Fruit fly (Drosophila melanogaster): ENCODE measurements around the gene dj.
A peak's percentile ranks its signal among the peaks of the same experiment; 100 is the strongest.

dj gene

dm6 chr3R:7086377-7087200 lies 27.5 kb downstream of the dj start, which contains the start of gene alphaTub84B (continued):
- TF ChIP-seq Hsf (GFP tag; optimal IDR thresholded peaks at IDR 0.05) = peak; percentile 1
- peak; percentile 19 for TF ChIP-seq crc (GFP tag; optimal IDR thresholded peaks at IDR 0.05)
- peak; percentile 24 for TF ChIP-seq az2 (GFP tag; optimal IDR thresholded peaks at IDR 0.05)
- TF ChIP-seq CG31388 (GFP tag; optimal IDR thresholded peaks at IDR 0.05) = no peak
- peak; percentile 57 for TF ChIP-seq CG13775 (GFP tag; optimal IDR thresholded peaks at IDR 0.05)
- no peak for TF ChIP-seq CG12236 (GFP tag; optimal IDR thresholded peaks at IDR 0.05)
- no peak for TF ChIP-seq CG4404 (GFP tag; IDR thresholded peaks at IDR 0.05)
- TF ChIP-seq wor (GFP tag; IDR thresholded peaks at IDR 0.05) = no peak
- TF ChIP-seq Fer3 (tag; optimal IDR thresholded peaks at IDR 0.05) = peak; percentile 57
- peak; percentile 87 for TF ChIP-seq CG33213 (GFP tag; optimal IDR thresholded peaks at IDR 0.05)
- TF ChIP-seq cas (GFP tag; IDR thresholded peaks at IDR 0.05) = peak; percentile 63
- no peak for TF ChIP-seq exex (tag; optimal IDR thresholded peaks at IDR 0.05)
- TF ChIP-seq CG2120 (GFP tag; optimal IDR thresholded peaks at IDR 0.05) = peak; percentile 61
- TF ChIP-seq tx (GFP tag; optimal IDR thresholded peaks at IDR 0.05) = peak; percentile 71
- TF ChIP-seq Blimp-1 (GFP tag; optimal IDR thresholded peaks at IDR 0.05) = peak; percentile 48
- peak; percentile 53 for TF ChIP-seq CG18619 (GFP tag; optimal IDR thresholded peaks at IDR 0.05)
- peak; percentile 13 for TF ChIP-seq D19A (tag; optimal IDR thresholded peaks at IDR 0.05)
- no peak for TF ChIP-seq tll (GFP tag; optimal IDR thresholded peaks at IDR 0.05)
- peak; percentile 64; the same call in 1 of the 2 replicates for TF ChIP-seq aop (GFP tag; IDR thresholded peaks at IDR 0.05)
- TF ChIP-seq Myb (GFP tag; optimal IDR thresholded peaks at IDR 0.05) = peak; percentile 44
- peak; percentile 61 for TF ChIP-seq Drgx (GFP tag; IDR thresholded peaks at IDR 0.05)
- 0 out of 3 replicates have a peak, but pooled peaks have one; percentile 41 for TF ChIP-seq hb (GFP tag; IDR thresholded peaks at IDR 0.05; ENCODE audit: partially characterized antibody)
- TF ChIP-seq gro (GFP tag; optimal IDR thresholded peaks at IDR 0.05) = peak; percentile 89
- TF ChIP-seq odd (GFP tag; optimal IDR thresholded peaks at IDR 0.05) = peak; percentile 75
- TF ChIP-seq Ptx1 (GFP tag; IDR thresholded peaks at IDR 0.05) = 0 out of 2 replicates have a peak, but pooled peaks have one; percentile 16
- peak; percentile 95 for TF ChIP-seq HLHmδ (GFP tag; optimal IDR thresholded peaks at IDR 0.05)
- peak; percentile 62 for TF ChIP-seq grn (GFP tag; optimal IDR thresholded peaks at IDR 0.05)
- TF ChIP-seq Atf-2 (GFP tag; optimal IDR thresholded peaks at IDR 0.05) = peak; percentile 75
- peak; percentile 53 for TF ChIP-seq CG1792 (GFP tag; optimal IDR thresholded peaks at IDR 0.05)
- TF ChIP-seq CG30431 (GFP tag; optimal IDR thresholded peaks at IDR 0.05) = no peak
- peak; percentile 59 for TF ChIP-seq nau (GFP tag; optimal IDR thresholded peaks at IDR 0.05)
- TF ChIP-seq da (GFP tag; optimal IDR thresholded peaks at IDR 0.05) = peak; percentile 14
- peak; percentile 93 for TF ChIP-seq CG34422 (GFP tag; IDR thresholded peaks at IDR 0.05)
- peak; percentile 57 to 81 for TF ChIP-seq dpn (GFP tag; optimal IDR thresholded peaks at IDR 0.05)
- TF ChIP-seq CG2889 (GFP tag; IDR thresholded peaks at IDR 0.05) = no peak
- TF ChIP-seq pzg (GFP tag; optimal IDR thresholded peaks at IDR 0.05) = peak; percentile 98
- peak; percentile 69 for TF ChIP-seq CG11723 (GFP tag; optimal IDR thresholded peaks at IDR 0.05)
- TF ChIP-seq inv (GFP tag; IDR thresholded peaks at IDR 0.05; ENCODE audit: partially characterized antibody) = no peak
- peak; percentile 67 for TF ChIP-seq CG8924 (tag; optimal IDR thresholded peaks at IDR 0.05)
- TF ChIP-seq sc (optimal IDR thresholded peaks at IDR 0.05) = no peak
- TF ChIP-seq sc (GFP tag; optimal IDR thresholded peaks at IDR 0.05) = no peak
- no peak for TF ChIP-seq Ravus (GFP tag; IDR thresholded peaks at IDR 0.05)
- peak; percentile 99 for TF ChIP-seq onecut (GFP tag; IDR thresholded peaks at IDR 0.05)
- no peak for TF ChIP-seq CG6689 (GFP tag; IDR thresholded peaks at IDR 0.05)
- peak; percentile 80; the same call in 2 of the 4 replicates for TF ChIP-seq chinmo (GFP tag; IDR thresholded peaks at IDR 0.05; ENCODE audit: partially characterized antibody)
- TF ChIP-seq yki (optimal IDR thresholded peaks at IDR 0.05) = no peak
- TF ChIP-seq C15 (GFP tag; IDR thresholded peaks at IDR 0.05) = peak; percentile 28; the same call in 1 of the 3 replicates
- peak; percentile 99 for TF ChIP-seq sqz (GFP tag; optimal IDR thresholded peaks at IDR 0.05)
- TF ChIP-seq CG3726 (GFP tag; IDR thresholded peaks at IDR 0.05) = no peak
- TF ChIP-seq Fer1 (GFP tag; optimal IDR thresholded peaks at IDR 0.05) = peak; percentile 82
